Worm (Caenorhabditis elegans): ENCODE data around the gene F26F2.10.

Gene F26F2.10

ce11 chrV:20638344-20638743 lies 43.7 kb upstream of the F26F2.10 start, which contains the start of gene Y44A6B.3:
Y44A6B.3 (minus strand) TSS chrV:20638444.
- TF ChIP-seq F49E8.2 (tag; optimal IDR thresholded peaks at IDR 0.05; ENCODE audit: insufficient read depth), result no peak
- no peak for TF ChIP-seq C06A6.2 (GFP tag; conservative IDR thresholded peaks at IDR 0.05)

DNA sequence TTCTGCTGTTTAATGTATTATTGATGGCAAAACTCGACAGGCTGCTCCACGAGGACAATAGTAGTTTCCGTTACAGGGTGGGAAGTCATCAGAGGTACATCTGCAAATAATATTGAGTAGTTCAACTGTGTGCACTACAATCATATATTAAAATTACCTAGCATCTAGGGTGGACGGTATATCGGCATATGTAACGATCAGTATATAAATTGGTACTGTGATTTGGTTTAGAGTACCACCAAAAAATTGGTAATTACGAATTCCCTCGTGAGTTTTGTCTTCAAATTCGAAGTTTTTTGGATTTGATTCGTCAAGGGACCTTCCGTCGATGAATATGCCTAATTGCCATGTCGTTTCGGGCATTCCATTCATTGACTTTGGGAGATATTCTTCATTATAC lies 42.2 kb upstream of the F26F2.10 start, which contains the start of gene ttr-13:
ttr-13 (minus strand) TSS at position 101 of the 400 bp plus-strand sequence.
- TF ChIP-seq B0035.1 (tag; optimal IDR thresholded peaks at IDR 0.05) (no peak), rpc-1 (optimal IDR thresholded peaks at IDR 0.05) (no peak), rpc-1 (tag; optimal IDR thresholded peaks at IDR 0.05) (no peak), ceh-40 (GFP tag; IDR thresholded peaks at IDR 0.05) (no peak), Y53F4B.3 (GFP tag; IDR thresholded peaks at IDR 0.05) (no peak), ztf-18 (tag; optimal IDR thresholded peaks at IDR 0.05) (no peak), zim-3 (tag; optimal IDR thresholded peaks at IDR 0.05) (no peak), tbx-9 (tag; optimal IDR thresholded peaks at IDR 0.05; ENCODE audit: borderline replicate concordance) (no peak), Y67H2A.10 (GFP tag; conservative IDR thresholded peaks at IDR 0.05) (no peak), hlh-12 (tag; optimal IDR thresholded peaks at IDR 0.05) (no peak), ceh-79 (tag; optimal IDR thresholded peaks at IDR 0.05) (no peak), hlh-26 (GFP tag; conservative IDR thresholded peaks at IDR 0.05) (no peak), madf-10 (tag; optimal IDR thresholded peaks at IDR 0.05) (no peak), ceh-27 (GFP tag; optimal IDR thresholded peaks at IDR 0.05) (no peak), ccch-3 (GFP tag; optimal IDR thresholded peaks at IDR 0.05) (no peak), lir-1 (GFP tag; conservative IDR thresholded peaks at IDR 0.05) (no peak), F52B5.7 (tag; optimal IDR thresholded peaks at IDR 0.05) (no peak), lin-26 (GFP tag; IDR thresholded peaks at IDR 0.05) (no peak)

DNA sequence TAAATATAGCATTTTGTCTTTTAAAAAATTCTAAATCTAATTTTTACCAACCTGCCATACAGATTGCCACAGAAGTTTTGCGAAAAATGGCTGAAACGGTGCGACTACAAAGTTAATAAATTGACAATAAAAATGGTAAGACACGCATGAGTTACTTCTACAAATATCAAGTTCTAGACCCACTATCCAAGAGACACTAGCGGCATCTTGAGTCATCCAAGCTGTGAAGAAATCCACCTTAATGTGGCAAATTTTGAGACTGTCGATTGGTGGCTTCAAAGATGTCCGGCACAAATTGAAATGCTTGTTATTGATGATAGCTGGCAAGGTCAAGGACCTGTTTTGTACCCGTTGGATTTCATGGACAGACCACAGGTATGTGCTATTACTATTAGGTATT lies 39.7 kb upstream of the F26F2.10 start, which contains the start of gene F46B3.16:
F46B3.16 (plus strand) TSS at position 301 of the 400 bp plus-strand sequence.
- TF ChIP-seq mcd-1 (GFP tag; IDR thresholded peaks at IDR 0.05) (no peak), ztf-3 (GFP tag; optimal IDR thresholded peaks at IDR 0.05) (no peak), Y53F4B.3 (GFP tag; IDR thresholded peaks at IDR 0.05) (no peak), K12H6.12 (tag; optimal IDR thresholded peaks at IDR 0.05) (no peak), madf-6 (GFP tag; IDR thresholded peaks at IDR 0.05) (no peak), nhr-120 (GFP tag; IDR thresholded peaks at IDR 0.05) (no peak), gei-17 (GFP tag; optimal IDR thresholded peaks at IDR 0.05) (no peak), tlf-1 (GFP tag; optimal IDR thresholded peaks at IDR 0.05) (no peak)

DNA sequence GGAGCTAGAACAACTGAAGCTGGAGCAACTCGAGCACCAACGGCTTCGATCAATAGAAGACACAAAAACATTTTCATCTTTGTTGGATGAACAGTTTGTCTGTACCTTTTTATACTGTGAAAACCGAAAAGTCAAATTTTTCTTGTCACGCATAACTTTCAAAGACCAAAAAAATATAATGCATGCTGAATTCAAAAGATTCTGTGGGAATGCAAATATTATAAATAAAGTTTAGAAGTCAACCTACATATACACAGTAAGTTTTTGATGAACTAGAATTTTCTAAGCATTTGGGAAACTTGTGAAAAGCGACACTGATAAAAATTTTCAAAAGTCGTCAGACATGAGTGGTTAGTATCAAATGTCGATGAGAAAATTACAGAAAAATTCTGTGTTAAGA lies 39.0 kb upstream of the F26F2.10 start, which contains the start of gene F46B3.15:
F46B3.15 (minus strand) TSS at position 101 of the 400 bp plus-strand sequence.
- TF ChIP-seq D2030.7 (GFP tag; IDR thresholded peaks at IDR 0.05) (no peak), hmg-1.2 (GFP tag; IDR thresholded peaks at IDR 0.05) (no peak), athp-1 (tag; optimal IDR thresholded peaks at IDR 0.05) (no peak)

DNA sequence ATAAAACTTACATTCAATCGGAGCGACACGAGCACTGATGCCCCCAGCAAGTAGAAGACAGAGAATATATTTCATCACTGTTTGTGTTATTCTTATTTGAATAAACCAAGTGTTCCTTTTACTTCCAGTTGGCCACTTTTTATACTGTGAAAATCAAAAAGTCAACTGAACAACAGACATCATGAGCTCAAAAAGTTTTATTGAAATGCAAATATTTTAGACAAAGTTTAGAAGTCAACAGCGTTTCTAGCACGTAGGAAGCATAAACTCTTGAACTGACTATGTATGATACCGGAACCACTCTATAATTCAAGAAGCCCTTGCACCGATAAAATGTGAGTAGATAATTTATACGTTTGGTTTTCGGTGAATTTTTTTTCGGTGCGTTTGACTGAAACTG lies 36.6 kb upstream of the F26F2.10 start, which contains the start of gene F46B3.14:
F46B3.14 (minus strand) TSS at position 101 of the 400 bp plus-strand sequence.
- TF ChIP-seq egl-18 (GFP tag; IDR thresholded peaks at IDR 0.05) (no peak), Y95B8A.8 (GFP tag; IDR thresholded peaks at IDR 0.05) (no peak), K12H6.12 (tag; optimal IDR thresholded peaks at IDR 0.05) (no peak), fkh-3 (tag; optimal IDR thresholded peaks at IDR 0.05) (no peak), B0035.1 (tag; optimal IDR thresholded peaks at IDR 0.05) (no peak), T07F8.4 (tag; optimal IDR thresholded peaks at IDR 0.05) (no peak), nhr-120 (GFP tag; IDR thresholded peaks at IDR 0.05) (no peak), athp-1 (tag; optimal IDR thresholded peaks at IDR 0.05) (no peak)

Measured in whole organism, young adult.